Worm (Caenorhabditis elegans) whole organism, L4 larva: ENCODE results near the gene vha-12.

Experiments
- F37D6.2 ChIP-seq: sonication (generic microtip); optimal IDR thresholded peaks from 2 replicates; lab custom pipeline; 2016; ENCODE audit warnings: mild to moderate bottlenecking, missing genetic modification characterization, missing compliant biosample characterization
- R02D3.7 ChIP-seq: fragments of 150-350 bp; sonication (generic microtip); optimal IDR thresholded peaks from 3 replicates; lab custom pipeline; 2014; ENCODE audit warnings: missing biosample characterization, missing genetic modification characterization
- T20F7.1 ChIP-seq: fragments of 200-800 bp; sonication (Bioruptor generic); optimal IDR thresholded peaks from 2 replicates; lab custom pipeline; 2018; ENCODE audit warnings: mild to moderate bottlenecking, missing genetic modification characterization, missing compliant biosample characterization
- T26A8.4 ChIP-seq: fragments of 200-800 bp; sonication (Bioruptor generic); IDR thresholded peaks from 2 replicates; pipeline ENCODE4 v1.3.6; 2022; ENCODE audit warnings: missing genetic modification characterization, missing compliant biosample characterization
- Y105C5A.15 ChIP-seq: fragments of 200-800 bp; sonication (Bioruptor generic); IDR thresholded peaks from 2 replicates; pipeline ENCODE4 v1.3.6; 2022; ENCODE audit warnings: missing genetic modification characterization, missing compliant biosample characterization
- Y48G9A.11 ChIP-seq: fragments of 200-800 bp; sonication (Bioruptor generic); IDR thresholded peaks from 2 replicates; pipeline ENCODE4 v1.3.6; 2022; ENCODE audit warnings: missing genetic modification reagents, missing genetic modification characterization, missing compliant biosample characterization
- Y75B8A.6 ChIP-seq: fragments of 200-800 bp; sonication (Bioruptor generic); IDR thresholded peaks from 2 replicates; pipeline ENCODE4 v1.3.6; 2022; ENCODE audit warnings: missing genetic modification reagents, missing genetic modification characterization, missing compliant biosample characterization
- ZK546.5 ChIP-seq, 2 experiments: sonication (generic microtip); optimal IDR thresholded peaks; 2 replicates each; lab custom pipeline; 2017; ENCODE audit warnings: missing biosample characterization in 2 of 2, missing genetic modification characterization in 2 of 2
- aha-1 ChIP-seq: fragments of 150-350 bp; peaks from one replicate; lab custom pipeline; 2014; ENCODE audit warnings: missing biosample characterization, missing genetic modification characterization
- ceh-20 ChIP-seq: fragments of 200-800 bp; sonication (Bioruptor generic); IDR thresholded peaks from 2 replicates; pipeline ENCODE4 v1.3.6; 2022; ENCODE audit warnings: missing genetic modification reagents, missing genetic modification characterization, missing compliant biosample characterization
- ceh-28 ChIP-seq: fragments of 150-350 bp; optimal IDR thresholded peaks from 2 replicates; lab custom pipeline; 2014; ENCODE audit warnings: missing biosample characterization, missing genetic modification reagents, missing genetic modification characterization
- ceh-82 ChIP-seq: sonication (generic microtip); optimal IDR thresholded peaks from 2 replicates; lab custom pipeline; 2017; ENCODE audit warnings: missing biosample characterization, missing genetic modification characterization
- ces-1 ChIP-seq: fragments of 150-350 bp; sonication (generic microtip); optimal IDR thresholded peaks from 4 replicates; lab custom pipeline; 2014; ENCODE audit warnings: missing biosample characterization, missing genetic modification reagents, missing genetic modification characterization
- daf-16 ChIP-seq, 3 experiments: sonication (generic microtip); optimal IDR thresholded peaks; 2 replicates each; lab custom pipeline; 2016 to 2017; ENCODE audit warnings: missing genetic modification characterization in 3 of 3, missing genetic modification reagents in 3 of 3, mild to moderate bottlenecking in 2 of 3, missing compliant biosample characterization in 2 of 3, missing biosample characterization in 1 of 3, moderate library complexity in 1 of 3
- daf-8 ChIP-seq: fragments of 200-800 bp; sonication (Bioruptor generic); IDR thresholded peaks from 2 replicates; pipeline ENCODE4 v1.3.6; 2022; ENCODE audit warnings: missing genetic modification characterization, missing compliant biosample characterization
- dpl-1 ChIP-seq: fragments of 150-350 bp; optimal IDR thresholded peaks from 2 replicates; lab custom pipeline; 2014; ENCODE audit warnings: missing biosample characterization, missing genetic modification reagents, missing genetic modification characterization
- dve-1 ChIP-seq: sonication (generic microtip); optimal IDR thresholded peaks from 2 replicates; lab custom pipeline; 2017; ENCODE audit warnings: antibody characterized with exemption, mild to moderate bottlenecking, missing genetic modification characterization, missing compliant biosample characterization; ENCODE audit not compliant: insufficient read depth
- egl-43 ChIP-seq: fragments of 200-800 bp; sonication (Bioruptor generic); IDR thresholded peaks from 2 replicates; pipeline ENCODE4 v1.3.6; 2022; ENCODE audit warnings: missing genetic modification reagents, missing genetic modification characterization, missing compliant biosample characterization
- fkh-10 ChIP-seq: fragments of 150-350 bp; optimal IDR thresholded peaks from 2 replicates; lab custom pipeline; 2014; ENCODE audit warnings: missing biosample characterization, missing genetic modification reagents, missing genetic modification characterization
- fos-1 ChIP-seq: fragments of 150-350 bp; optimal IDR thresholded peaks from 2 replicates; lab custom pipeline; 2014; ENCODE audit warnings: missing biosample characterization, missing genetic modification characterization
- hif-1 ChIP-seq, 2 experiments: sonication (generic microtip); optimal IDR thresholded peaks; 2 replicates each; lab custom pipeline; 2016 to 2017; ENCODE audit warnings: missing compliant biosample characterization in 2 of 2, missing genetic modification characterization in 2 of 2, missing genetic modification reagents in 2 of 2, missing genotype in 2 of 2, mild to moderate bottlenecking in 1 of 2
- hlh-30 ChIP-seq: sonication (generic microtip); optimal IDR thresholded peaks from 2 replicates; lab custom pipeline; 2017; ENCODE audit warnings: antibody characterized with exemption, mild to moderate bottlenecking, missing genetic modification characterization, missing compliant biosample characterization; ENCODE audit not compliant: insufficient read depth
- lim-7 ChIP-seq: fragments of 200-800 bp; sonication (Bioruptor generic); IDR thresholded peaks from 2 replicates; pipeline ENCODE4 v1.3.6; 2022; ENCODE audit warnings: missing genetic modification characterization, missing compliant biosample characterization
- lin-38 ChIP-seq: fragments of 200-800 bp; sonication (Bioruptor generic); IDR thresholded peaks from 2 replicates; pipeline ENCODE4 v1.3.6; 2022; ENCODE audit warnings: missing genetic modification reagents, missing genetic modification characterization, missing compliant biosample characterization
- lin-39 ChIP-seq: fragments of 150-350 bp; optimal IDR thresholded peaks from 2 replicates; lab custom pipeline; 2014; ENCODE audit warnings: missing biosample characterization, missing genetic modification reagents, missing genetic modification characterization
- lir-3 ChIP-seq: sonication (generic microtip); optimal IDR thresholded peaks from 2 replicates; lab custom pipeline; 2016; ENCODE audit warnings: mild to moderate bottlenecking, missing genetic modification characterization, missing compliant biosample characterization
- lsy-2 ChIP-seq, 2 experiments: fragments of 150-350 bp in 1 of 2; sonication (generic microtip) in 1 of 2; optimal IDR thresholded peaks; 2 replicates each; lab custom pipeline; 2014 to 2017; ENCODE audit warnings: missing biosample characterization in 2 of 2, missing genetic modification characterization in 2 of 2
- mdt-29 ChIP-seq: fragments of 200-800 bp; sonication (Bioruptor generic); IDR thresholded peaks from 2 replicates; pipeline ENCODE4 v1.3.6; 2022; ENCODE audit warnings: missing genetic modification reagents, missing genetic modification characterization, missing compliant biosample characterization
- mep-1 ChIP-seq: fragments of 150-350 bp; sonication (generic microtip); optimal IDR thresholded peaks from 3 replicates; lab custom pipeline; 2014; ENCODE audit warnings: missing biosample characterization, missing genetic modification characterization
- mxl-2 ChIP-seq: fragments of 200-800 bp; sonication (Bioruptor generic); conservative IDR thresholded peaks from 2 replicates; pipeline ENCODE4 v1.3.6; 2022; ENCODE audit warnings: missing genetic modification reagents, missing genetic modification characterization, missing compliant biosample characterization
- mxl-3 ChIP-seq: fragments of 200-800 bp; sonication (Bioruptor generic); optimal IDR thresholded peaks from 2 replicates; lab custom pipeline; 2018; ENCODE audit warnings: mild to moderate bottlenecking, missing genetic modification characterization, missing compliant biosample characterization
- nhr-10 ChIP-seq: fragments of 150-350 bp; optimal IDR thresholded peaks from 2 replicates; lab custom pipeline; 2014; ENCODE audit warnings: missing biosample characterization, missing genetic modification characterization
- nhr-102 ChIP-seq: sonication (generic microtip); optimal IDR thresholded peaks from 2 replicates; lab custom pipeline; 2016; ENCODE audit warnings: mild to moderate bottlenecking, missing genetic modification characterization, moderate library complexity, missing compliant biosample characterization
- nhr-25 ChIP-seq: sonication (generic microtip); optimal IDR thresholded peaks from 2 replicates; lab custom pipeline; 2017; ENCODE audit warnings: missing genetic modification characterization, mild to moderate bottlenecking, missing compliant biosample characterization, antibody characterized with exemption, moderate library complexity, borderline replicate concordance; ENCODE audit not compliant: insufficient read depth
- nhr-41 ChIP-seq: fragments of 200-800 bp; sonication (Bioruptor generic); IDR thresholded peaks from 2 replicates; pipeline ENCODE4 v1.3.6; 2022; ENCODE audit warnings: missing genetic modification reagents, missing genetic modification characterization, missing compliant biosample characterization
- nhr-42 ChIP-seq: fragments of 200-800 bp; sonication (Bioruptor generic); IDR thresholded peaks from 2 replicates; pipeline ENCODE4 v1.3.6; 2022; ENCODE audit warnings: missing genetic modification characterization, missing compliant biosample characterization
- nhr-76 ChIP-seq: fragments of 150-350 bp; optimal IDR thresholded peaks from 2 replicates; lab custom pipeline; 2014; ENCODE audit warnings: missing biosample characterization, missing genetic modification characterization
- nhr-77 ChIP-seq: fragments of 150-350 bp; optimal IDR thresholded peaks from 2 replicates; lab custom pipeline; 2014; ENCODE audit warnings: missing biosample characterization, missing genetic modification characterization
- pqm-1 ChIP-seq: sonication (generic microtip); optimal IDR thresholded peaks from 2 replicates; lab custom pipeline; 2017; ENCODE audit warnings: missing biosample characterization, missing genetic modification characterization
- set-16 ChIP-seq: fragments of 200-800 bp; sonication (Bioruptor generic); IDR thresholded peaks from 2 replicates; pipeline ENCODE4 v1.3.6; 2022; ENCODE audit warnings: missing genetic modification reagents, missing genetic modification characterization, missing compliant biosample characterization
- skn-1 ChIP-seq: fragments of 150-350 bp; optimal IDR thresholded peaks from 2 replicates; lab custom pipeline; 2014; ENCODE audit warnings: missing biosample characterization, missing genetic modification characterization
- snpc-1.2 ChIP-seq: fragments of 200-800 bp; sonication (Bioruptor generic); IDR thresholded peaks from 2 replicates; pipeline ENCODE4 v1.3.6; 2022; ENCODE audit warnings: missing genetic modification reagents, missing genetic modification characterization, missing compliant biosample characterization
- spr-1 ChIP-seq: sonication (generic microtip); optimal IDR thresholded peaks from 2 replicates; lab custom pipeline; 2016; ENCODE audit warnings: mild to moderate bottlenecking, missing genetic modification characterization, missing compliant biosample characterization
- tag-97 ChIP-seq: fragments of 200-800 bp; sonication (Bioruptor generic); IDR thresholded peaks from 2 replicates; pipeline ENCODE4 v1.3.6; 2022; ENCODE audit warnings: missing genetic modification characterization, missing compliant biosample characterization
- tra-1 ChIP-seq: fragments of 200-800 bp; sonication (Bioruptor generic); IDR thresholded peaks from 2 replicates; pipeline ENCODE4 v1.3.6; 2022; ENCODE audit warnings: missing genetic modification reagents, missing genetic modification characterization, missing compliant biosample characterization
- unc-130 ChIP-seq: sonication (generic microtip); optimal IDR thresholded peaks from 2 replicates; lab custom pipeline; 2016; ENCODE audit warnings: missing genetic modification reagents, missing genetic modification characterization, missing compliant biosample characterization
- unc-62 ChIP-seq, 3 experiments: fragments of 150-350 bp in 1 of 3; sonication (generic microtip); optimal IDR thresholded peaks in 2 of 3; peaks in 1 of 3; 1 replicate in 1 of 3; 2 replicates in 2 of 3; lab custom pipeline; 2014 to 2017; ENCODE audit warnings: missing biosample characterization in 3 of 3, missing genetic modification characterization in 3 of 3, missing genetic modification reagents in 3 of 3, missing genotype in 1 of 3
- zip-11 ChIP-seq: fragments of 200-800 bp; sonication (Bioruptor generic); IDR thresholded peaks from 2 replicates; pipeline ENCODE4 v1.3.6; 2022; ENCODE audit warnings: missing genetic modification characterization, missing compliant biosample characterization
- ztf-7 ChIP-seq: fragments of 150-350 bp; optimal IDR thresholded peaks from 2 replicates; lab custom pipeline; 2014; ENCODE audit warnings: missing biosample characterization, missing genetic modification characterization

The vha-12 gene

ce11 chrX:4190537-4191144 is at the start of gene vha-12 (continued):
- TF ChIP-seq tag-97 (no peak), nhr-42 (GFP tag; lab: Robert Waterston, UW) (peak; percentile 66), ZK546.5 (tag; optimal IDR thresholded peaks at IDR 0.05; lab: Kevin White, UChicago) (peak in 1 of 2 experiments; percentile 8), unc-62 (GFP tag; optimal IDR thresholded peaks at IDR 0.05 in 1 of 2; lab: Kevin White, UChicago) (peak in 1 of 2 experiments; percentile 99), unc-62 (tag; optimal IDR thresholded peaks at IDR 0.05; lab: Kevin White, UChicago) (no peak), R02D3.7 (tag; lab: Kevin White, UChicago) (no peak), daf-16 (GFP tag; optimal IDR thresholded peaks at IDR 0.05; lab: Kevin White, UChicago) (peak in 1 of 2 experiments; percentile 23), daf-16 (tag; optimal IDR thresholded peaks at IDR 0.05; lab: Kevin White, UChicago) (peak; percentile 87), lir-3 (tag; lab: Kevin White, UChicago) (no peak), lin-38 (GFP tag; lab: Robert Waterston, UW) (no peak), T26A8.4 (peak; percentile 84), ztf-7 (peak; percentile 35), fkh-10 (peak; percentile 43), F37D6.2 (tag; lab: Kevin White, UChicago) (peak; percentile 61), ceh-28 (tag; lab: Kevin White, UChicago) (no peak), unc-130 (GFP tag; lab: Kevin White, UChicago) (no peak), ceh-82 (tag; lab: Kevin White, UChicago) (no peak), lsy-2 (tag; optimal IDR thresholded peaks at IDR 0.05; lab: Kevin White, UChicago) (peak; percentile 65 to 89), zip-11 (GFP tag; lab: Robert Waterston, UW) (no peak), Y75B8A.6 (0 out of 2 replicates have a peak, but pooled peaks have one; percentile 27), skn-1 (tag; lab: Kevin White, UChicago) (no peak), lim-7 (GFP tag; lab: Robert Waterston, UW) (0 out of 2 replicates have a peak, but pooled peaks have one; percentile 18), nhr-41 (GFP tag; lab: Robert Waterston, UW) (0 out of 2 replicates have a peak, but pooled peaks have one; percentile 51), mxl-3 (GFP tag; lab: Kevin White, UChicago) (peak; percentile 86), lin-39 (tag; lab: Kevin White, UChicago) (peak; percentile 16), aha-1 (peak; percentile 99), Y105C5A.15 (GFP tag; lab: Robert Waterston, UW) (no peak), hif-1 (tag; optimal IDR thresholded peaks at IDR 0.05; lab: Kevin White, UChicago) (peak in 1 of 2 experiments; percentile 88), nhr-77 (peak; percentile 93), mdt-29 (no peak), nhr-102 (tag; lab: Kevin White, UChicago) (no peak), mxl-2 (GFP tag; lab: Robert Waterston, UW) (no peak), ces-1 (peak; percentile 45), daf-8 (GFP tag; lab: Robert Waterston, UW) (no peak), tra-1 (GFP tag; lab: Robert Waterston, UW) (peak; percentile 57; the same call in 1 of the 2 replicates), snpc-1.2 (GFP tag; lab: Robert Waterston, UW) (no peak), dpl-1 (GFP tag; lab: Kevin White, UChicago) (peak; percentile 72), egl-43 (GFP tag; lab: Robert Waterston, UW) (peak; percentile 87), hlh-30 (tag; lab: Kevin White, UChicago) (peak; percentile 79), dve-1 (peak; percentile 95), nhr-76 (tag; lab: Kevin White, UChicago) (no peak), pqm-1 (tag; lab: Kevin White, UChicago) (peak; percentile 65), mep-1 (peak; percentile 96), spr-1 (tag; lab: Kevin White, UChicago) (peak; percentile 70), ceh-20 (GFP tag; lab: Robert Waterston, UW) (peak; percentile 61), T20F7.1 (peak; percentile 78), nhr-25 (tag; lab: Kevin White, UChicago) (peak; percentile 67), Y48G9A.11 (GFP tag; lab: Robert Waterston, UW) (no peak), fos-1 (tag; lab: Kevin White, UChicago) (no peak), nhr-10 (peak; percentile 73), set-16 (GFP tag; lab: Robert Waterston, UW) (peak; percentile 77)
